Worm (Caenorhabditis elegans) whole organism, L2 larva: ENCODE data around the gene F09G2.8.

ENCODE experiments used
- aly-2 ChIP-seq: fragments of 150-350 bp; optimal IDR thresholded peaks from 2 replicates; lab custom pipeline; 2014; ENCODE audit warnings: missing biosample characterization, missing genetic modification characterization
- ceh-82 ChIP-seq: fragments of 150-350 bp; optimal IDR thresholded peaks from 2 replicates; lab custom pipeline; 2014; ENCODE audit warnings: missing biosample characterization, missing genetic modification characterization
- elt-3 ChIP-seq: sonication (generic microtip); optimal IDR thresholded peaks from 2 replicates; lab custom pipeline; 2017; ENCODE audit warnings: missing biosample characterization, missing genetic modification characterization
- fos-1 ChIP-seq: fragments of 150-350 bp; optimal IDR thresholded peaks from 2 replicates; lab custom pipeline; 2014; ENCODE audit warnings: missing biosample characterization, missing genetic modification characterization
- mdl-1 ChIP-seq, 2 experiments: fragments of 150-350 bp in 1 of 2; sonication (generic microtip) in 1 of 2; optimal IDR thresholded peaks; 2 replicates each; lab custom pipeline; 2017; ENCODE audit warnings: missing biosample characterization in 2 of 2, missing genetic modification characterization in 2 of 2
- nhr-12 ChIP-seq: fragments of 150-350 bp; optimal IDR thresholded peaks from 2 replicates; lab custom pipeline; 2014; ENCODE audit warnings: missing biosample characterization, missing genetic modification characterization
- nhr-129 ChIP-seq: fragments of 150-350 bp; optimal IDR thresholded peaks from 2 replicates; lab custom pipeline; 2014; ENCODE audit warnings: missing biosample characterization, missing genetic modification characterization
- nhr-6 ChIP-seq: fragments of 150-350 bp; optimal IDR thresholded peaks from 2 replicates; lab custom pipeline; 2014; ENCODE audit warnings: missing biosample characterization, missing genetic modification characterization
- peb-1 ChIP-seq: fragments of 150-350 bp; optimal IDR thresholded peaks from 2 replicates; lab custom pipeline; 2014; ENCODE audit warnings: missing biosample characterization, missing genetic modification characterization
- sma-9 ChIP-seq, 2 experiments: fragments of 150-350 bp in 1 of 2; sonication (generic microtip) in 1 of 2; optimal IDR thresholded peaks; 2 replicates each; lab custom pipeline; 2014 to 2016; ENCODE audit warnings: missing genetic modification characterization in 2 of 2, mild to moderate bottlenecking in 1 of 2, missing biosample characterization in 1 of 2, missing compliant biosample characterization in 1 of 2, missing genetic modification reagents in 1 of 2, moderate library complexity in 1 of 2
- snpc-4 ChIP-seq: fragments of 150-350 bp; optimal IDR thresholded peaks from 2 replicates; lab custom pipeline; 2014; ENCODE audit warnings: missing biosample characterization, missing genetic modification characterization
- unc-39 ChIP-seq: fragments of 150-350 bp; optimal IDR thresholded peaks from 2 replicates; lab custom pipeline; 2014; ENCODE audit warnings: missing biosample characterization, missing genetic modification characterization
- unc-62 ChIP-seq: fragments of 150-350 bp; optimal IDR thresholded peaks from 2 replicates; lab custom pipeline; 2014; ENCODE audit warnings: missing biosample characterization, missing genetic modification reagents, missing genetic modification characterization
- ztf-11 ChIP-seq: sonication (generic microtip); optimal IDR thresholded peaks from 2 replicates; lab custom pipeline; 2017; ENCODE audit warnings: missing biosample characterization, missing genetic modification characterization

- TF ChIP-seq unc-62 (GFP tag; lab: Kevin White, UChicago): no peak
- no peak for TF ChIP-seq peb-1 (tag; lab: Kevin White, UChicago)
- TF ChIP-seq ztf-11: no peak
- no peak for TF ChIP-seq fos-1 (tag; lab: Kevin White, UChicago)
- TF ChIP-seq aly-2 (tag; lab: Kevin White, UChicago): no peak
- TF ChIP-seq ceh-82 (tag; lab: Kevin White, UChicago): no peak
- no peak for TF ChIP-seq elt-3 (tag; lab: Kevin White, UChicago)
- TF ChIP-seq unc-39 (tag; lab: Kevin White, UChicago): no peak
- TF ChIP-seq mdl-1 (tag; optimal IDR thresholded peaks at IDR 0.05; lab: Kevin White, UChicago): no peak
- TF ChIP-seq nhr-6 (tag; lab: Kevin White, UChicago): no peak
- no peak for TF ChIP-seq nhr-129 (tag; lab: Kevin White, UChicago)
- TF ChIP-seq sma-9 (GFP tag; optimal IDR thresholded peaks at IDR 0.05; lab: Kevin White, UChicago): no peak
- no peak for TF ChIP-seq sma-9 (tag; optimal IDR thresholded peaks at IDR 0.05; lab: Kevin White, UChicago)
- TF ChIP-seq nhr-12 (tag; lab: Kevin White, UChicago): no peak
- TF ChIP-seq snpc-4 (tag; lab: Kevin White, UChicago): no peak
Measured at ce11 chrV:7159391-7159790, 34.1 kb downstream of the F09G2.8 start, which contains the start of gene str-204.
